Fruit fly (Drosophila melanogaster) whole organism, embryonic: ENCODE results near the gene schlank.

Experiments
- Adf1 ChIP-seq: fragments of 200-800 bp; sonication (Bioruptor generic); IDR thresholded peaks from 2 replicates; pipeline ENCODE4 v1.3.6; 2022; ENCODE audit warnings: missing biosample characterization, missing genetic modification characterization
- Aef1 ChIP-seq: fragments of 200-800 bp; sonication (Bioruptor generic); IDR thresholded peaks from 3 replicates; pipeline ENCODE4 v1.3.6; 2022; ENCODE audit warnings: missing biosample characterization, missing genetic modification characterization
- Atf3 ChIP-seq: fragments of 200-800 bp; sonication (Bioruptor generic); optimal IDR thresholded peaks from 3 replicates; lab custom pipeline; 2016; ENCODE audit warnings: missing biosample characterization, missing genetic modification characterization
- Bteb2 ChIP-seq: fragments of 200-800 bp; sonication (Bioruptor generic); optimal IDR thresholded peaks from 2 replicates; lab custom pipeline; 2016; ENCODE audit warnings: missing biosample characterization, missing genetic modification characterization
- CG10147 ChIP-seq: fragments of 200-800 bp; sonication (Bioruptor generic); optimal IDR thresholded peaks from 2 replicates; lab custom pipeline; 2019; ENCODE audit warnings: missing biosample characterization, mild to moderate bottlenecking, missing genetic modification characterization, moderate library complexity
- CG11504 ChIP-seq: fragments of 200-800 bp; sonication (Bioruptor generic); optimal IDR thresholded peaks from 3 replicates; lab custom pipeline; 2019; ENCODE audit warnings: missing biosample characterization, mild to moderate bottlenecking, missing genetic modification characterization, moderate library complexity
- CG11695 ChIP-seq: fragments of 200-800 bp; sonication (Bioruptor generic); IDR thresholded peaks from 3 replicates; pipeline ENCODE4 v1.3.6; 2022; ENCODE audit warnings: missing biosample characterization, missing genetic modification characterization
- CG12659 ChIP-seq: fragments of 200-800 bp; sonication (Bioruptor generic); optimal IDR thresholded peaks from 3 replicates; lab custom pipeline; 2017; ENCODE audit warnings: mild to moderate bottlenecking, missing biosample characterization, missing genetic modification reagents, missing genetic modification characterization
- CG13424 ChIP-seq: fragments of 200-800 bp; sonication (Bioruptor generic); optimal IDR thresholded peaks from 2 replicates; lab custom pipeline; 2019; ENCODE audit warnings: missing biosample characterization, mild to moderate bottlenecking, missing genetic modification characterization, moderate library complexity
- CG17385 ChIP-seq: fragments of 200-800 bp; sonication (Bioruptor generic); optimal IDR thresholded peaks from 3 replicates; lab custom pipeline; 2018; ENCODE audit warnings: missing biosample characterization, mild to moderate bottlenecking, missing genetic modification characterization
- CG17912 ChIP-seq: fragments of 200-800 bp; sonication (Bioruptor generic); optimal IDR thresholded peaks from 2 replicates; lab custom pipeline; 2018; ENCODE audit warnings: missing biosample characterization, mild to moderate bottlenecking, missing genetic modification characterization
- CG1832 ChIP-seq: fragments of 200-800 bp; sonication (Bioruptor generic); optimal IDR thresholded peaks from 2 replicates; lab custom pipeline; 2017; ENCODE audit warnings: missing biosample characterization, mild to moderate bottlenecking, missing genetic modification characterization, inconsistent platforms
- CG18599 ChIP-seq: fragments of 200-800 bp; sonication (Bioruptor generic); optimal IDR thresholded peaks from 3 replicates; lab custom pipeline; 2017; ENCODE audit warnings: missing biosample characterization, missing genetic modification characterization, mild to moderate bottlenecking, moderate library complexity, missing genetic modification reagents
- CG2120 ChIP-seq: fragments of 200-800 bp; sonication (Bioruptor generic); optimal IDR thresholded peaks from 3 replicates; lab custom pipeline; 2016; ENCODE audit warnings: missing biosample characterization, missing genetic modification characterization
- CG2678 ChIP-seq: fragments of 200-800 bp; sonication (Bioruptor generic); optimal IDR thresholded peaks from 3 replicates; lab custom pipeline; 2019; ENCODE audit warnings: missing biosample characterization, mild to moderate bottlenecking, missing genetic modification characterization, moderate library complexity
- CG3065 ChIP-seq: fragments of 200-800 bp; sonication (Bioruptor generic); optimal IDR thresholded peaks from 2 replicates; lab custom pipeline; 2016; ENCODE audit warnings: missing biosample characterization, missing genetic modification characterization
- CG3163 ChIP-seq: fragments of 200-800 bp; sonication (Bioruptor generic); optimal IDR thresholded peaks from 3 replicates; lab custom pipeline; 2016; ENCODE audit warnings: missing biosample characterization, missing genetic modification characterization
- CG34376 ChIP-seq: fragments of 200-800 bp; sonication (Bioruptor generic); optimal IDR thresholded peaks from 2 replicates; lab custom pipeline; 2018; ENCODE audit warnings: missing biosample characterization, mild to moderate bottlenecking, missing genetic modification characterization
- CG7357 ChIP-seq: fragments of 200-800 bp; sonication (Bioruptor generic); IDR thresholded peaks from 3 replicates; pipeline ENCODE4 v1.3.6; 2022; ENCODE audit warnings: missing biosample characterization, missing genetic modification characterization
- CG8944 ChIP-seq: fragments of 200-800 bp; sonication (Bioruptor generic); optimal IDR thresholded peaks from 3 replicates; lab custom pipeline; 2016; ENCODE audit warnings: missing biosample characterization, missing genetic modification characterization
- Dek ChIP-seq: fragments of 200-800 bp; sonication (Bioruptor generic); optimal IDR thresholded peaks from 3 replicates; lab custom pipeline; 2019; ENCODE audit warnings: missing biosample characterization, mild to moderate bottlenecking, missing genetic modification characterization, moderate library complexity
- ERR ChIP-seq: fragments of 200-800 bp; sonication (Bioruptor generic); optimal IDR thresholded peaks from 2 replicates; lab custom pipeline; 2016; ENCODE audit warnings: missing biosample characterization, missing genetic modification characterization
- HLHmδ ChIP-seq: fragments of 200-800 bp; sonication (Bioruptor generic); optimal IDR thresholded peaks from 2 replicates; lab custom pipeline; 2018; ENCODE audit warnings: missing biosample characterization, mild to moderate bottlenecking, missing genetic modification characterization, moderate library complexity
- Hsf ChIP-seq: fragments of 200-800 bp; sonication (Bioruptor generic); optimal IDR thresholded peaks from 3 replicates; lab custom pipeline; 2016; ENCODE audit warnings: missing biosample characterization, missing genetic modification characterization
- MBD-R2 ChIP-seq: fragments of 200-800 bp; sonication (Bioruptor generic); IDR thresholded peaks from 2 replicates; pipeline ENCODE4 v1.3.6; 2022; ENCODE audit warnings: missing biosample characterization, missing genetic modification characterization
- Med ChIP-seq: fragments of 200-800 bp; sonication (Bioruptor generic); peaks from one replicate; lab custom pipeline; 2016; ENCODE audit warnings: missing biosample characterization, missing genetic modification characterization, mild to moderate bottlenecking, inconsistent platforms, moderate library complexity
- Meics ChIP-seq: fragments of 200-800 bp; sonication (Bioruptor generic); optimal IDR thresholded peaks from 2 replicates; lab custom pipeline; 2017; ENCODE audit warnings: missing biosample characterization, mild to moderate bottlenecking, missing genetic modification characterization
- Pdp1 ChIP-seq, 2 experiments: fragments of 200-800 bp; sonication (Bioruptor generic); optimal IDR thresholded peaks; 3 replicates each; lab custom pipeline; 2016; ENCODE audit warnings: missing biosample characterization in 2 of 2, missing genetic modification characterization in 2 of 2, mild to moderate bottlenecking in 1 of 2, moderate library complexity in 1 of 2
- ac ChIP-seq: fragments of 200-800 bp; sonication (Bioruptor generic); optimal IDR thresholded peaks from 3 replicates; lab custom pipeline; 2017; ENCODE audit warnings: missing biosample characterization, mild to moderate bottlenecking, missing genetic modification characterization
- bcd ChIP-seq: fragments of 200-800 bp; sonication (Bioruptor generic); optimal IDR thresholded peaks from 2 replicates; lab custom pipeline; 2017; ENCODE audit warnings: missing biosample characterization, mild to moderate bottlenecking, missing genetic modification characterization
- btn ChIP-seq: fragments of 200-800 bp; sonication (Bioruptor generic); optimal IDR thresholded peaks from 2 replicates; lab custom pipeline; 2016; ENCODE audit warnings: missing biosample characterization, missing genetic modification characterization
- danr ChIP-seq: fragments of 200-800 bp; sonication (Bioruptor generic); IDR thresholded peaks from 2 replicates; pipeline ENCODE4 v1.3.6; 2022; ENCODE audit warnings: missing biosample characterization, missing genetic modification characterization
- dpn ChIP-seq, 2 experiments: fragments of 200-800 bp; sonication (Bioruptor generic); optimal IDR thresholded peaks; 3 replicates each; lab custom pipeline; 2016; ENCODE audit warnings: missing biosample characterization in 2 of 2, missing genetic modification characterization in 2 of 2
- dysf ChIP-seq: fragments of 200-800 bp; sonication (Bioruptor generic); IDR thresholded peaks from 3 replicates; pipeline ENCODE4 v1.3.6; 2022; ENCODE audit warnings: missing biosample characterization, missing genetic modification characterization
- esg ChIP-seq: fragments of 200-800 bp; sonication (Bioruptor generic); conservative IDR thresholded peaks from 2 replicates; pipeline ENCODE4 v1.3.6; 2022; ENCODE audit warnings: missing biosample characterization, missing genetic modification characterization
- grn ChIP-seq: fragments of 200-800 bp; sonication (Bioruptor generic); optimal IDR thresholded peaks from 3 replicates; lab custom pipeline; 2017; ENCODE audit warnings: missing biosample characterization, missing genetic modification characterization
- ham ChIP-seq: fragments of 200-800 bp; sonication (Bioruptor generic); IDR thresholded peaks from 2 replicates; pipeline ENCODE4 v1.3.6; 2022; ENCODE audit warnings: missing biosample characterization, missing genetic modification characterization
- hth ChIP-seq: fragments of >200 bp; optimal IDR thresholded peaks from 2 replicates; lab custom pipeline; 2017; ENCODE audit warnings: inconsistent platforms
- insv ChIP-seq, 2 experiments: fragments of 200-800 bp; sonication (Bioruptor generic); optimal IDR thresholded peaks; 3 replicates each; lab custom pipeline; 2016 to 2018; ENCODE audit warnings: missing biosample characterization in 2 of 2, missing genetic modification characterization in 2 of 2
- inv ChIP-seq: fragments of 200-800 bp; sonication (Bioruptor generic); IDR thresholded peaks from 2 replicates; pipeline ENCODE4 v1.3.6; 2022; ENCODE audit warnings: missing biosample characterization, missing genetic modification characterization; ENCODE audit not compliant: partially characterized antibody
- knrl ChIP-seq: fragments of 200-800 bp; sonication (Bioruptor generic); IDR thresholded peaks from 3 replicates; pipeline ENCODE4 v1.3.6; 2022; ENCODE audit warnings: missing biosample characterization, missing genetic modification characterization; ENCODE audit not compliant: partially characterized antibody
- phol ChIP-seq: fragments of 200-800 bp; sonication (Bioruptor generic); optimal IDR thresholded peaks from 3 replicates; lab custom pipeline; 2018; ENCODE audit warnings: missing biosample characterization, mild to moderate bottlenecking, missing genetic modification characterization, moderate library complexity
- pita ChIP-seq: fragments of 200-800 bp; sonication (Bioruptor generic); optimal IDR thresholded peaks from 2 replicates; lab custom pipeline; 2017; ENCODE audit warnings: missing biosample characterization, mild to moderate bottlenecking, missing genetic modification characterization
- ranshi ChIP-seq: fragments of 200-800 bp; sonication (Bioruptor generic); IDR thresholded peaks from 2 replicates; pipeline ENCODE4 v1.3.6; 2022; ENCODE audit warnings: missing biosample characterization, missing genetic modification characterization
- sens ChIP-seq: fragments of 200-800 bp; sonication (Bioruptor generic); peaks from one replicate; lab custom pipeline; 2016; ENCODE audit warnings: missing biosample characterization, missing genetic modification characterization
- sob ChIP-seq: fragments of 200-800 bp; sonication (Bioruptor generic); IDR thresholded peaks from 2 replicates; pipeline ENCODE4 v1.3.6; 2022; ENCODE audit warnings: missing biosample characterization, missing genetic modification characterization
- unpg ChIP-seq: fragments of 200-800 bp; sonication (Bioruptor generic); optimal IDR thresholded peaks from 3 replicates; lab custom pipeline; 2018; ENCODE audit warnings: missing biosample characterization, mild to moderate bottlenecking, missing genetic modification characterization, moderate library complexity

schlank gene

DNA sequence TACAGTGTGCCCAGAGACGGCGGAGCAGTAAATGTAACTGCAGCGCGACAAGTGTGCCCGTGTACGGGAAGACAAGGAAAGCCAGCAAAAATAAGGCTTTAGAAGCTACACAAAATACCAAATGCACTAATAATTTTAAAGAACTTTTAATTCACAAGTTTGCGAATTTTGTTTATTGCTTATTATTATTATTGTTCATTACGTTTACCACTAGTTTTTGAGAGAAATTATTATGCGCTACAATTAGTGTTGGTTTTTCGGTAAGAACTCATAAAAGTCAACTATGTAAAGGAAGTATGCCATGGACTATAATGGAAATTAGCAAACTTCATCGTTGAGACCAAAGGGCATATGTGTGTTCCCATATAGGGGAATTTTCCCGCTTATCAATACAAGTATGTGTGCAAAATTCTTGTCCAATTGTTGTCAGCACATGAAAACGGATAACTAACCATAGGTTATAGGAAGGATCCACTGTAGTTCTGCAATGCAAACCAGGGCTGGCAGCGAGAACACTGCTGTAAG is at the start of gene schlank (continued):
- TF ChIP-seq insv (GFP tag; optimal IDR thresholded peaks at IDR 0.05; lab: Kevin White, UChicago): peak in 1 of 2 experiments; percentile 12
- TF ChIP-seq Atf3 (GFP tag; lab: Kevin White, UChicago): no peak
- peak; percentile 3 for TF ChIP-seq CG3163 (GFP tag; lab: Kevin White, UChicago)
- TF ChIP-seq CG11695 (GFP tag; lab: Robert Waterston, UW): peak; percentile 51; the same call in 1 of the 3 replicates
- TF ChIP-seq hth (lab: Kevin White, UChicago): no peak
- TF ChIP-seq danr (GFP tag; lab: Robert Waterston, UW): no peak
- TF ChIP-seq MBD-R2 (GFP tag; lab: Robert Waterston, UW): no peak
- TF ChIP-seq CG8944 (GFP tag; lab: Kevin White, UChicago): peak; percentile 55
- TF ChIP-seq, all 482 proteins: peak for 230

- TF ChIP-seq CG11504 (tag; lab: Kevin White, UChicago) (peak; percentile 4), Med (GFP tag; lab: Kevin White, UChicago) (peak; percentile 54), sens (peak; percentile 61), ranshi (no peak)
Measured at dm6 chrX:6315583-6315982, 48.6 kb upstream of the schlank start.

DNA sequence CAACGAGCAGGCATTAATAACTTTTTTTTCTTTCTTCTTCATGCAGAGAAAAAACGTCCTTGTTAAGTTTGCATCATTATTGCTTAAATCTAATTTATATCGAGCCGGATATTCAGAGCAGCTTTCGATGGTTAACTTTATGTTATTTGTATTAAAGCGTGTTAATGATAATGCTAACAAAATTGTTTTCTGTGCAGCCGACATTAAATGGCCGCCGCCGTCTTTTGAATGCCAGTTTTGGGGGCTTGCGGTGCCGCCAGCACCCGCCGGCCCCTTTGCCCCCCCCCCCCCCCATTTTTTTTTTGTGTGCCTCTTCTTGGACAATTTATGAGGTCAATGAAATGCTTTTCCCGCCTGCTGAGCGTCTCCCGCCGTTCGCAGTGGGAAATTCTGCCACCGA is 44.5 kb upstream of the schlank start:
- TF ChIP-seq grn (GFP tag; lab: Kevin White, UChicago): no peak
- peak; percentile 35 for TF ChIP-seq CG2120
- no peak for TF ChIP-seq HLHmδ (GFP tag; lab: Kevin White, UChicago)
- no peak for TF ChIP-seq CG1832 (GFP tag; lab: Kevin White, UChicago)
- TF ChIP-seq inv (GFP tag; lab: Robert Waterston, UW): no peak
- no peak for TF ChIP-seq esg (GFP tag; lab: Robert Waterston, UW)
- TF ChIP-seq Hsf (GFP tag; lab: Kevin White, UChicago): no peak
- TF ChIP-seq CG17385 (GFP tag; lab: Kevin White, UChicago): peak; percentile 9
- no peak for TF ChIP-seq CG17912 (GFP tag; lab: Kevin White, UChicago)
- TF ChIP-seq unpg (GFP tag; lab: Kevin White, UChicago): peak; percentile 34
- TF ChIP-seq CG34376: no peak
- no peak for TF ChIP-seq dpn (GFP tag; optimal IDR thresholded peaks at IDR 0.05; lab: Kevin White, UChicago)
- no peak for TF ChIP-seq Bteb2
- peak; percentile 8 for TF ChIP-seq CG13424
- no peak for TF ChIP-seq ham (GFP tag; lab: Robert Waterston, UW)
- peak; percentile 61 for TF ChIP-seq CG18599 (GFP tag; lab: Kevin White, UChicago)
- TF ChIP-seq ac: no peak
- TF ChIP-seq CG3065: no peak
- no peak for TF ChIP-seq pita (GFP tag; lab: Kevin White, UChicago)
- TF ChIP-seq btn (GFP tag; lab: Kevin White, UChicago): no peak
- TF ChIP-seq CG12659: no peak
- peak; percentile 15 for TF ChIP-seq Meics
- peak; percentile 36 for TF ChIP-seq CG2678 (tag; lab: Kevin White, UChicago)
- TF ChIP-seq sob (GFP tag; lab: Robert Waterston, UW): peak; percentile 41; the same call in 1 of the 2 replicates
- peak; percentile 5 for TF ChIP-seq bcd (GFP tag; lab: Kevin White, UChicago)
- TF ChIP-seq Med (GFP tag; lab: Kevin White, UChicago): peak; percentile 78
- TF ChIP-seq knrl: no peak
- TF ChIP-seq Adf1: peak; percentile 23; the same call in 1 of the 2 replicates
- TF ChIP-seq Dek (tag; lab: Kevin White, UChicago): no peak
- no peak for TF ChIP-seq Pdp1 (GFP tag; optimal IDR thresholded peaks at IDR 0.05; lab: Kevin White, UChicago)
- TF ChIP-seq dysf: peak; percentile 49; the same call in 2 of the 3 replicates
- peak; percentile 2 for TF ChIP-seq phol (tag; lab: Kevin White, UChicago)
- peak; percentile 13 for TF ChIP-seq CG10147 (GFP tag; lab: Kevin White, UChicago)
- peak; percentile 15; the same call in 1 of the 3 replicates for TF ChIP-seq Aef1 (GFP tag; lab: Robert Waterston, UW)
- no peak for TF ChIP-seq CG7357 (GFP tag; lab: Robert Waterston, UW)
- TF ChIP-seq ERR (GFP tag; lab: Kevin White, UChicago): no peak
